Fruit fly (Drosophila melanogaster) whole organism, embryonic: ENCODE measurements around the gene CG46439.

Experiments
- B-H2 ChIP-seq: fragments of 200-800 bp; sonication (Bioruptor generic); optimal IDR thresholded peaks from 2 replicates; lab custom pipeline; 2018; ENCODE audit warnings: missing biosample characterization, mild to moderate bottlenecking, missing genetic modification characterization
- Bteb2 ChIP-seq: fragments of 200-800 bp; sonication (Bioruptor generic); optimal IDR thresholded peaks from 2 replicates; lab custom pipeline; 2016; ENCODE audit warnings: missing biosample characterization, missing genetic modification characterization
- CG10147 ChIP-seq: fragments of 200-800 bp; sonication (Bioruptor generic); optimal IDR thresholded peaks from 2 replicates; lab custom pipeline; 2019; ENCODE audit warnings: missing biosample characterization, mild to moderate bottlenecking, missing genetic modification characterization, moderate library complexity
- CG10565 ChIP-seq: fragments of 200-800 bp; sonication (Bioruptor generic); optimal IDR thresholded peaks from 3 replicates; lab custom pipeline; 2016; ENCODE audit warnings: missing biosample characterization, mild to moderate bottlenecking, missing genetic modification characterization
- CG10979 ChIP-seq: fragments of 200-800 bp; sonication (Bioruptor generic); optimal IDR thresholded peaks from 2 replicates; lab custom pipeline; 2018; ENCODE audit warnings: missing biosample characterization, mild to moderate bottlenecking, missing genetic modification characterization, moderate library complexity
- CG11093 ChIP-seq: fragments of 200-800 bp; sonication (Bioruptor generic); IDR thresholded peaks from 3 replicates; pipeline ENCODE4 v1.3.6; 2022; ENCODE audit warnings: missing biosample characterization, missing genetic modification characterization
- CG12219 ChIP-seq: fragments of 200-800 bp; sonication (Bioruptor generic); optimal IDR thresholded peaks from 3 replicates; lab custom pipeline; 2018; ENCODE audit warnings: missing biosample characterization, mild to moderate bottlenecking, missing genetic modification characterization
- CG12769 ChIP-seq: fragments of 200-800 bp; sonication (Bioruptor generic); optimal IDR thresholded peaks from 2 replicates; lab custom pipeline; 2019; ENCODE audit warnings: missing biosample characterization, mild to moderate bottlenecking, missing genetic modification characterization, moderate library complexity
- CG14050 ChIP-seq: fragments of 200-800 bp; sonication (Bioruptor generic); IDR thresholded peaks from 3 replicates; pipeline ENCODE4 v1.3.6; 2022; ENCODE audit warnings: missing biosample characterization, missing genetic modification characterization
- CG15696 ChIP-seq: fragments of 200-800 bp; sonication (Bioruptor generic); optimal IDR thresholded peaks from 2 replicates; lab custom pipeline; 2019; ENCODE audit warnings: missing biosample characterization, mild to moderate bottlenecking, missing genetic modification characterization, moderate library complexity
- CG33213 ChIP-seq: fragments of 200-800 bp; sonication (Bioruptor generic); optimal IDR thresholded peaks from 3 replicates; lab custom pipeline; 2016; ENCODE audit warnings: missing biosample characterization, missing genetic modification characterization
- CG42726 ChIP-seq: fragments of 200-800 bp; sonication (Bioruptor generic); IDR thresholded peaks from 2 replicates; pipeline ENCODE4 v1.3.6; 2022; ENCODE audit warnings: missing biosample characterization, missing genetic modification characterization; ENCODE audit not compliant: partially characterized antibody
- CG6765 ChIP-seq: fragments of 200-800 bp; sonication (Bioruptor generic); optimal IDR thresholded peaks from 3 replicates; lab custom pipeline; 2017; ENCODE audit warnings: missing biosample characterization, mild to moderate bottlenecking, missing genetic modification characterization
- CG7357 ChIP-seq: fragments of 200-800 bp; sonication (Bioruptor generic); IDR thresholded peaks from 3 replicates; pipeline ENCODE4 v1.3.6; 2022; ENCODE audit warnings: missing biosample characterization, missing genetic modification characterization
- CG7786 ChIP-seq: fragments of 200-800 bp; sonication (Bioruptor generic); optimal IDR thresholded peaks from 2 replicates; lab custom pipeline; 2016; ENCODE audit warnings: missing biosample characterization, missing genetic modification characterization
- CHES-1-like ChIP-seq: fragments of 200-800 bp; sonication (Bioruptor generic); optimal IDR thresholded peaks from 2 replicates; lab custom pipeline; 2016; ENCODE audit warnings: missing biosample characterization, missing genetic modification characterization
- D19B ChIP-seq: fragments of 200-800 bp; sonication (Bioruptor generic); optimal IDR thresholded peaks from 2 replicates; lab custom pipeline; 2017; ENCODE audit warnings: missing biosample characterization, mild to moderate bottlenecking, missing genetic modification characterization
- Dek ChIP-seq: fragments of 200-800 bp; sonication (Bioruptor generic); optimal IDR thresholded peaks from 3 replicates; lab custom pipeline; 2019; ENCODE audit warnings: missing biosample characterization, mild to moderate bottlenecking, missing genetic modification characterization, moderate library complexity
- Dll ChIP-seq: fragments of 200-800 bp; sonication (Bioruptor generic); IDR thresholded peaks from 4 replicates; pipeline ENCODE4 v1.3.6; 2022; ENCODE audit warnings: missing biosample characterization, missing genetic modification characterization; ENCODE audit not compliant: partially characterized antibody
- Dp ChIP-seq: fragments of 200-800 bp; sonication (Bioruptor generic); optimal IDR thresholded peaks from 2 replicates; lab custom pipeline; 2018; ENCODE audit warnings: missing biosample characterization, mild to moderate bottlenecking, missing genetic modification characterization, moderate library complexity
- Elba2 ChIP-seq: fragments of 200-800 bp; sonication (Bioruptor generic); optimal IDR thresholded peaks from 3 replicates; lab custom pipeline; 2016; ENCODE audit warnings: missing biosample characterization, missing genetic modification characterization
- GATAe ChIP-seq: fragments of 200-800 bp; sonication (Bioruptor generic); conservative IDR thresholded peaks from 2 replicates; pipeline ENCODE4 v1.3.6; 2022; ENCODE audit warnings: missing biosample characterization, missing genetic modification characterization
- HmgZ ChIP-seq: fragments of 200-800 bp; sonication (Bioruptor generic); optimal IDR thresholded peaks from 2 replicates; lab custom pipeline; 2018; ENCODE audit warnings: missing biosample characterization, mild to moderate bottlenecking, missing genetic modification characterization
- Hr3 ChIP-seq: fragments of 200-800 bp; sonication (Bioruptor generic); optimal IDR thresholded peaks from 3 replicates; lab custom pipeline; 2016; ENCODE audit warnings: missing biosample characterization, missing genetic modification characterization
- Meics ChIP-seq: fragments of 200-800 bp; sonication (Bioruptor generic); optimal IDR thresholded peaks from 2 replicates; lab custom pipeline; 2017; ENCODE audit warnings: missing biosample characterization, mild to moderate bottlenecking, missing genetic modification characterization
- Mrtf ChIP-seq: fragments of 200-800 bp; sonication (Bioruptor generic); IDR thresholded peaks from 3 replicates; pipeline ENCODE4 v1.3.6; 2022; ENCODE audit warnings: missing biosample characterization, missing genetic modification characterization
- NK7.1 ChIP-seq: fragments of 200-800 bp; sonication (Bioruptor generic); optimal IDR thresholded peaks from 3 replicates; lab custom pipeline; 2016; ENCODE audit warnings: missing biosample characterization, missing genetic modification characterization
- Optix ChIP-seq: fragments of 200-800 bp; sonication (Bioruptor generic); IDR thresholded peaks from 3 replicates; pipeline ENCODE4 v1.3.6; 2022; ENCODE audit warnings: missing biosample characterization, missing genetic modification characterization
- Rfx ChIP-seq: fragments of 200-800 bp; sonication (Bioruptor generic); IDR thresholded peaks from 2 replicates; pipeline ENCODE4 v1.3.6; 2022; ENCODE audit warnings: missing biosample characterization, missing genetic modification characterization
- Vsx1 ChIP-seq: fragments of 200-800 bp; sonication (Bioruptor generic); optimal IDR thresholded peaks from 2 replicates; lab custom pipeline; 2017; ENCODE audit warnings: missing biosample characterization, mild to moderate bottlenecking, missing genetic modification characterization, missing genetic modification reagents
- ap ChIP-seq: fragments of 200-800 bp; sonication (Bioruptor generic); IDR thresholded peaks from 2 replicates; pipeline ENCODE4 v1.3.6; 2022; ENCODE audit warnings: missing biosample characterization, missing genetic modification characterization
- cato ChIP-seq: fragments of 200-800 bp; sonication (Bioruptor generic); optimal IDR thresholded peaks from 2 replicates; lab custom pipeline; 2016; ENCODE audit warnings: missing biosample characterization, missing genetic modification characterization, borderline replicate concordance
- chinmo ChIP-seq: fragments of 200-800 bp; sonication (Bioruptor generic); IDR thresholded peaks from 4 replicates; pipeline ENCODE4 v1.3.6; 2022; ENCODE audit warnings: missing biosample characterization, missing genetic modification characterization; ENCODE audit not compliant: partially characterized antibody
- cwo ChIP-seq: fragments of 200-800 bp; sonication (Bioruptor generic); optimal IDR thresholded peaks from 3 replicates; lab custom pipeline; 2017; ENCODE audit warnings: missing biosample characterization, missing genetic modification characterization, mild to moderate bottlenecking, moderate library complexity, missing genetic modification reagents
- dimm ChIP-seq: fragments of 200-800 bp; sonication (Bioruptor generic); IDR thresholded peaks from 2 replicates; pipeline ENCODE4 v1.3.6; 2022; ENCODE audit warnings: missing biosample characterization, missing genetic modification characterization
- disco-r ChIP-seq: fragments of 200-800 bp; sonication (Bioruptor generic); optimal IDR thresholded peaks from 2 replicates; lab custom pipeline; 2016; ENCODE audit warnings: missing biosample characterization, missing genetic modification characterization
- dmrt11E ChIP-seq: fragments of 200-800 bp; sonication (Bioruptor generic); optimal IDR thresholded peaks from 3 replicates; lab custom pipeline; 2018; ENCODE audit warnings: missing biosample characterization, mild to moderate bottlenecking, missing genetic modification characterization, moderate library complexity
- eyg ChIP-seq: fragments of 200-800 bp; sonication (Bioruptor generic); optimal IDR thresholded peaks from 3 replicates; lab custom pipeline; 2016; ENCODE audit warnings: missing biosample characterization, missing genetic modification characterization
- fd64A ChIP-seq: fragments of 200-800 bp; sonication (Bioruptor generic); optimal IDR thresholded peaks from 3 replicates; lab custom pipeline; 2018; ENCODE audit warnings: missing biosample characterization, mild to moderate bottlenecking, missing genetic modification characterization
- gce ChIP-seq: fragments of 200-800 bp; sonication (Bioruptor generic); IDR thresholded peaks from 3 replicates; pipeline ENCODE4 v1.3.6; 2022; ENCODE audit warnings: missing biosample characterization, missing genetic modification characterization
- ind ChIP-seq: fragments of 200-800 bp; sonication (Bioruptor generic); optimal IDR thresholded peaks from 3 replicates; lab custom pipeline; 2016; ENCODE audit warnings: missing biosample characterization, missing genetic modification characterization
- jumu ChIP-seq: fragments of 200-800 bp; sonication (Bioruptor generic); optimal IDR thresholded peaks from 3 replicates; lab custom pipeline; 2016; ENCODE audit warnings: missing biosample characterization, missing genetic modification characterization
- ken ChIP-seq: fragments of 200-800 bp; sonication (Bioruptor generic); IDR thresholded peaks from 3 replicates; pipeline ENCODE4 v1.3.6; 2022; ENCODE audit warnings: missing biosample characterization, missing genetic modification characterization
- klu ChIP-seq: fragments of 200-800 bp; sonication (Bioruptor generic); IDR thresholded peaks from 2 replicates; pipeline ENCODE4 v1.3.6; 2022; ENCODE audit warnings: missing biosample characterization, missing genetic modification characterization
- onecut ChIP-seq: fragments of 200-800 bp; sonication (Bioruptor generic); IDR thresholded peaks from 2 replicates; pipeline ENCODE4 v1.3.6; 2022; ENCODE audit warnings: missing biosample characterization, missing genetic modification characterization
- repo ChIP-seq: fragments of 200-800 bp; sonication (Bioruptor generic); optimal IDR thresholded peaks from 2 replicates; lab custom pipeline; 2016; ENCODE audit warnings: missing biosample characterization, missing genetic modification characterization
- scrt ChIP-seq: fragments of 200-800 bp; sonication (Bioruptor generic); optimal IDR thresholded peaks from 2 replicates; lab custom pipeline; 2018; ENCODE audit warnings: missing biosample characterization, mild to moderate bottlenecking, missing genetic modification characterization, moderate library complexity
- ssp ChIP-seq: fragments of 200-800 bp; sonication (Bioruptor generic); IDR thresholded peaks from 2 replicates; pipeline ENCODE4 v1.3.6; 2022; ENCODE audit warnings: missing biosample characterization, missing genetic modification characterization
- wor ChIP-seq: fragments of 200-800 bp; sonication (Bioruptor generic); IDR thresholded peaks from 2 replicates; pipeline ENCODE4 v1.3.6; 2022; ENCODE audit warnings: missing biosample characterization, missing genetic modification characterization
- zfh1 ChIP-seq: fragments of 200-800 bp; sonication (Bioruptor generic); IDR thresholded peaks from 3 replicates; pipeline ENCODE4 v1.3.6; 2022; ENCODE audit warnings: missing biosample characterization, missing genetic modification characterization

The CG46439 gene

dm6 chr3L:11093046-11093520, 3.0 kb downstream of the CG46439 start, which contains the start of gene JIL-1 (continued):
- TF ChIP-seq B-H2, result peak; percentile 86
- no peak for TF ChIP-seq scrt
- peak; percentile 58 for TF ChIP-seq CG33213 (GFP tag; lab: Kevin White, UChicago)
- TF ChIP-seq CG7786 (GFP tag; lab: Kevin White, UChicago), result peak; percentile 37
- peak; percentile 19 for TF ChIP-seq Vsx1 (GFP tag; lab: Kevin White, UChicago)
- TF ChIP-seq onecut (GFP tag; lab: Robert Waterston, UW), result peak; percentile 56
- TF ChIP-seq CG10565 (GFP tag; lab: Kevin White, UChicago), result no peak
- peak; percentile 69 for TF ChIP-seq Meics (GFP tag; lab: Kevin White, UChicago)
- TF ChIP-seq Dll (GFP tag; lab: Robert Waterston, UW), result peak; percentile 85
- peak; percentile 18 for TF ChIP-seq Bteb2
- TF ChIP-seq Dp, result peak; percentile 22
- peak; percentile 36 for TF ChIP-seq dmrt11E (tag; lab: Kevin White, UChicago)
- peak; percentile 18 for TF ChIP-seq CG15696
- TF ChIP-seq HmgZ, result peak; percentile 49
- peak; percentile 35 for TF ChIP-seq jumu (GFP tag; lab: Kevin White, UChicago)
- no peak for TF ChIP-seq D19B (GFP tag; lab: Kevin White, UChicago)
- peak; percentile 59; the same call in 1 of the 3 replicates for TF ChIP-seq CG11093 (GFP tag; lab: Robert Waterston, UW)
- TF ChIP-seq ssp (GFP tag; lab: Robert Waterston, UW), result peak; percentile 57
- TF ChIP-seq wor (GFP tag; lab: Robert Waterston, UW), result 0 out of 2 replicates have a peak, but pooled peaks have one; percentile 11
- no peak for TF ChIP-seq eyg (GFP tag; lab: Kevin White, UChicago)
- peak; percentile 21 for TF ChIP-seq cato
- peak; percentile 17 for TF ChIP-seq cwo
- TF ChIP-seq chinmo (GFP tag; lab: Robert Waterston, UW), result peak; percentile 67; the same call in 2 of the 4 replicates
- TF ChIP-seq GATAe (GFP tag; lab: Robert Waterston, UW), result no peak
- no peak for TF ChIP-seq ap (GFP tag; lab: Robert Waterston, UW)
- peak; percentile 81 for TF ChIP-seq ken (GFP tag; lab: Robert Waterston, UW)
- peak; percentile 65 for TF ChIP-seq Dek (tag; lab: Kevin White, UChicago)
- no peak for TF ChIP-seq CG12219
- TF ChIP-seq gce (GFP tag; lab: Robert Waterston, UW), result no peak
- TF ChIP-seq Rfx (GFP tag; lab: Robert Waterston, UW), result peak; percentile 94
- TF ChIP-seq CG14050 (GFP tag; lab: Robert Waterston, UW), result peak; percentile 66; the same call in 2 of the 3 replicates
- peak; percentile 46 for TF ChIP-seq CG6765 (GFP tag; lab: Kevin White, UChicago)
- TF ChIP-seq CG12769 (tag; lab: Kevin White, UChicago), result peak; percentile 35
- TF ChIP-seq Elba2, result peak; percentile 40
- TF ChIP-seq zfh1 (GFP tag; lab: Robert Waterston, UW), result peak; percentile 85; the same call in 2 of the 3 replicates
- peak; percentile 53 for TF ChIP-seq CG10147 (GFP tag; lab: Kevin White, UChicago)
- peak; percentile 19 for TF ChIP-seq repo (GFP tag; lab: Kevin White, UChicago)
- peak; percentile 65 for TF ChIP-seq Hr3 (GFP tag; lab: Kevin White, UChicago)
- TF ChIP-seq dimm (GFP tag; lab: Robert Waterston, UW), result no peak
- peak; percentile 55; the same call in 1 of the 3 replicates for TF ChIP-seq Mrtf (GFP tag; lab: Robert Waterston, UW)
- no peak for TF ChIP-seq klu (GFP tag; lab: Robert Waterston, UW)
- TF ChIP-seq CG10979 (tag; lab: Kevin White, UChicago), result peak; percentile 34
- no peak for TF ChIP-seq disco-r
- no peak for TF ChIP-seq fd64A (GFP tag; lab: Kevin White, UChicago)
- peak; percentile 87 for TF ChIP-seq CG42726 (GFP tag; lab: Robert Waterston, UW)
- TF ChIP-seq ind (GFP tag; lab: Kevin White, UChicago), result peak; percentile 64
- TF ChIP-seq NK7.1 (GFP tag; lab: Kevin White, UChicago), result no peak
- 0 out of 3 replicates have a peak, but pooled peaks have one; percentile 45 for TF ChIP-seq CG7357 (GFP tag; lab: Robert Waterston, UW)
- no peak for TF ChIP-seq CHES-1-like (GFP tag; lab: Kevin White, UChicago)
- TF ChIP-seq Optix (GFP tag; lab: Robert Waterston, UW), result no peak
